Worm (Caenorhabditis elegans) whole organism, L4 larva: Measurements from ENCODE around the gene sdz-11.

Experiments
- F26F4.8 ChIP-seq: fragments of 200-800 bp; sonication (Bioruptor generic); conservative IDR thresholded peaks from 2 replicates; pipeline ENCODE4 v1.3.6; 2022; ENCODE audit warnings: missing genetic modification characterization, missing compliant biosample characterization
- F49E8.2 ChIP-seq: sonication (generic microtip); optimal IDR thresholded peaks from 2 replicates; lab custom pipeline; 2016; ENCODE audit warnings: missing compliant biosample characterization, mild to moderate bottlenecking, missing genetic modification characterization, borderline replicate concordance
- aha-1 ChIP-seq: fragments of 150-350 bp; peaks from one replicate; lab custom pipeline; 2014; ENCODE audit warnings: missing biosample characterization, missing genetic modification characterization
- arid-1 ChIP-seq: fragments of 200-800 bp; sonication (Bioruptor generic); conservative IDR thresholded peaks from 2 replicates; pipeline ENCODE4 v1.3.6; 2022; ENCODE audit warnings: missing genetic modification reagents, missing genetic modification characterization, missing compliant biosample characterization
- ceh-62 ChIP-seq: sonication (generic microtip); optimal IDR thresholded peaks from 2 replicates; lab custom pipeline; 2017; ENCODE audit warnings: missing biosample characterization, missing genetic modification characterization
- daf-12 ChIP-seq: fragments of 150-350 bp; optimal IDR thresholded peaks from 2 replicates; lab custom pipeline; 2014; ENCODE audit warnings: missing biosample characterization, missing genetic modification reagents, missing genetic modification characterization
- dve-1 ChIP-seq: sonication (generic microtip); optimal IDR thresholded peaks from 2 replicates; lab custom pipeline; 2017; ENCODE audit warnings: antibody characterized with exemption, mild to moderate bottlenecking, missing genetic modification characterization, missing compliant biosample characterization; ENCODE audit not compliant: insufficient read depth
- fos-1 ChIP-seq: fragments of 150-350 bp; optimal IDR thresholded peaks from 2 replicates; lab custom pipeline; 2014; ENCODE audit warnings: missing biosample characterization, missing genetic modification characterization
- mep-1 ChIP-seq: fragments of 150-350 bp; sonication (generic microtip); optimal IDR thresholded peaks from 3 replicates; lab custom pipeline; 2014; ENCODE audit warnings: missing biosample characterization, missing genetic modification characterization
- nhr-237 ChIP-seq: sonication (generic microtip); optimal IDR thresholded peaks from 2 replicates; lab custom pipeline; 2017; ENCODE audit warnings: missing biosample characterization, missing genetic modification characterization
- pha-4 ChIP-seq, 2 experiments: fragments of 150-350 bp in 1 of 2; fragments of 200-800 bp in 1 of 2; sonication (Bioruptor generic) in 1 of 2; IDR thresholded peaks in 1 of 2; optimal IDR thresholded peaks in 1 of 2; 2 replicates each; pipeline versions ENCODE4 v1.3.6 to Lab custom; 2014 to 2022; ENCODE audit warnings: missing genetic modification characterization in 2 of 2, missing genetic modification reagents in 2 of 2, missing biosample characterization in 1 of 2, missing compliant biosample characterization in 1 of 2
- unc-130 ChIP-seq: sonication (generic microtip); optimal IDR thresholded peaks from 2 replicates; lab custom pipeline; 2016; ENCODE audit warnings: missing genetic modification reagents, missing genetic modification characterization, missing compliant biosample characterization

ce11 chrII:3748719-3749118 is 3.4 kb downstream of the sdz-11 start, which contains the start of gene fbxb-90:
- TF ChIP-seq fos-1 (tag; lab: Kevin White, UChicago) (no peak), aha-1 (no peak), daf-12 (no peak), arid-1 (GFP tag; lab: Robert Waterston, UW) (no peak), dve-1 (no peak), pha-4 (GFP tag; IDR thresholded peaks at IDR 0.05; lab: Robert Waterston, UW) (no peak), pha-4 (tag; optimal IDR thresholded peaks at IDR 0.05; lab: Kevin White, UChicago) (no peak), F26F4.8 (GFP tag; lab: Robert Waterston, UW) (no peak), mep-1 (tag; lab: Kevin White, UChicago) (no peak), unc-130 (GFP tag; lab: Kevin White, UChicago) (no peak), F49E8.2 (tag; lab: Kevin White, UChicago) (no peak), ceh-62 (tag; lab: Kevin White, UChicago) (no peak), nhr-237 (tag; lab: Kevin White, UChicago) (no peak)
